Fruit fly (Drosophila melanogaster): Measurements from ENCODE around the gene Ubr3.

DNA sequence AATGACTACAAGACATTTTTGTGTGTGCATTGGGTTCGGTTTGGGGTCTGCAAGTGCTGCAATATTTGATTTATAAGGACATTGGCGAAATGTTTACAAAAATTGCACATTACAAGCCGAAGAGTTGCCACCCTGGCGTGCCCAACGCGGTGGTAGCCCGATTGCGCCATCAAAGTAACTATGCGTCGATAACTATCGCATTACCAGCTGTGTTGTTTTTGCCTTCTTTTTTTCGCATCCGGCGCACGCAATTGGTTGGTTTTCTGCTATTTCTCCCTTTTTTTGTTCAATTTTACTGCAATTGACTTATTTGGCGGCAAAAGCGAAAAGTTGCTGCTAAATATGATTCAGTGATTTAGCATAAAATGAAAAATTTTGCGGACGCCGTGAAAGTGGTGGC, 1.0 kb upstream of the Ubr3 start, which contains the start of gene RpS14b:
- TF ChIP-seq Taf1 (GFP tag; IDR thresholded peaks at IDR 0.05) = no peak
- no peak for TF ChIP-seq exex (tag; optimal IDR thresholded peaks at IDR 0.05)
- TF ChIP-seq wdn (GFP tag; IDR thresholded peaks at IDR 0.05) = peak; percentile 51
- TF ChIP-seq dmrt99B (tag; optimal IDR thresholded peaks at IDR 0.05) = peak; percentile 10
- no peak for TF ChIP-seq CG8089 (GFP tag; optimal IDR thresholded peaks at IDR 0.05)
- TF ChIP-seq br (optimal IDR thresholded peaks at IDR 0.05) = no peak
- peak; percentile 27 for TF ChIP-seq emc (GFP tag; optimal IDR thresholded peaks at IDR 0.05)

All from whole organism, embryonic.